Fruit fly (Drosophila melanogaster) whole organism, embryonic: Measurements from ENCODE around the gene CG9263.

Experiments
- Ada2b ChIP-seq: fragments of 200-800 bp; sonication (Bioruptor generic); IDR thresholded peaks from 2 replicates; pipeline ENCODE4 v1.3.6; 2022; ENCODE audit warnings: missing biosample characterization, missing genetic modification characterization
- CG11456 ChIP-seq: fragments of 200-800 bp; sonication (Bioruptor generic); IDR thresholded peaks from 3 replicates; pipeline ENCODE4 v1.3.6; 2022; ENCODE audit warnings: missing biosample characterization, missing genetic modification characterization
- CG12104 ChIP-seq: fragments of 200-800 bp; sonication (Bioruptor generic); optimal IDR thresholded peaks from 3 replicates; lab custom pipeline; 2016; ENCODE audit warnings: missing biosample characterization, missing genetic modification characterization
- CG12236 ChIP-seq: fragments of 200-800 bp; sonication (Bioruptor generic); optimal IDR thresholded peaks from 2 replicates; lab custom pipeline; 2016; ENCODE audit warnings: missing biosample characterization, missing genetic modification characterization
- CG15073 ChIP-seq: fragments of 200-800 bp; sonication (Bioruptor generic); optimal IDR thresholded peaks from 2 replicates; lab custom pipeline; 2016; ENCODE audit warnings: missing biosample characterization, missing genetic modification characterization
- CG17361 ChIP-seq: fragments of 200-800 bp; sonication (Bioruptor generic); IDR thresholded peaks from 3 replicates; pipeline ENCODE4 v1.3.6; 2022; ENCODE audit warnings: missing biosample characterization, missing genetic modification characterization
- CG17612 ChIP-seq: fragments of 200-800 bp; sonication (Bioruptor generic); IDR thresholded peaks from 2 replicates; pipeline ENCODE4 v1.3.6; 2022; ENCODE audit warnings: missing biosample characterization, missing genetic modification characterization
- CG17829 ChIP-seq: fragments of 200-800 bp; optimal IDR thresholded peaks from 2 replicates; lab custom pipeline; 2019; ENCODE audit warnings: missing biosample characterization, mild to moderate bottlenecking, missing genetic modification characterization, moderate library complexity
- CG30431 ChIP-seq: fragments of 200-800 bp; sonication (Bioruptor generic); optimal IDR thresholded peaks from 2 replicates; lab custom pipeline; 2017; ENCODE audit warnings: missing biosample characterization, missing genetic modification characterization
- CG34224 ChIP-seq: fragments of 200-800 bp; sonication (Bioruptor generic); IDR thresholded peaks from 3 replicates; pipeline ENCODE4 v1.3.6; 2022; ENCODE audit warnings: missing biosample characterization, missing genetic modification characterization; ENCODE audit not compliant: partially characterized antibody
- CG34376 ChIP-seq: fragments of 200-800 bp; sonication (Bioruptor generic); optimal IDR thresholded peaks from 2 replicates; lab custom pipeline; 2018; ENCODE audit warnings: missing biosample characterization, mild to moderate bottlenecking, missing genetic modification characterization
- CG4328 ChIP-seq: fragments of 200-800 bp; sonication (Bioruptor generic); optimal IDR thresholded peaks from 3 replicates; lab custom pipeline; 2017; ENCODE audit warnings: missing biosample characterization, missing genetic modification reagents, missing genetic modification characterization
- CG5180 ChIP-seq: fragments of 200-800 bp; sonication (Bioruptor generic); optimal IDR thresholded peaks from 3 replicates; lab custom pipeline; 2017; ENCODE audit warnings: missing biosample characterization, missing genetic modification characterization, mild to moderate bottlenecking, moderate library complexity, missing genetic modification reagents
- CG7271 ChIP-seq: fragments of 200-800 bp; sonication (Bioruptor generic); optimal IDR thresholded peaks from 2 replicates; lab custom pipeline; 2018; ENCODE audit warnings: missing biosample characterization, mild to moderate bottlenecking, missing genetic modification characterization, moderate library complexity
- CG7556 ChIP-seq: fragments of 200-800 bp; sonication (Bioruptor generic); optimal IDR thresholded peaks from 2 replicates; lab custom pipeline; 2017; ENCODE audit warnings: missing biosample characterization, mild to moderate bottlenecking, missing genetic modification characterization
- CG7745 ChIP-seq: fragments of 200-800 bp; sonication (Bioruptor generic); optimal IDR thresholded peaks from 2 replicates; lab custom pipeline; 2018; ENCODE audit warnings: missing biosample characterization, mild to moderate bottlenecking, missing genetic modification characterization, moderate library complexity
- CG7963 ChIP-seq: fragments of 200-800 bp; sonication (Bioruptor generic); IDR thresholded peaks from 3 replicates; pipeline ENCODE4 v1.3.6; 2022; ENCODE audit warnings: missing biosample characterization, missing genetic modification characterization; ENCODE audit not compliant: partially characterized antibody
- CG8359 ChIP-seq: fragments of 200-800 bp; sonication (Bioruptor generic); optimal IDR thresholded peaks from 2 replicates; lab custom pipeline; 2017; ENCODE audit warnings: missing biosample characterization, mild to moderate bottlenecking, missing genetic modification characterization, borderline replicate concordance
- CG9817 ChIP-seq: fragments of 200-800 bp; sonication (Bioruptor generic); optimal IDR thresholded peaks from 2 replicates; lab custom pipeline; 2018; ENCODE audit warnings: missing biosample characterization, mild to moderate bottlenecking, missing genetic modification characterization, moderate library complexity
- Ets97D ChIP-seq: fragments of 200-800 bp; sonication (Bioruptor generic); optimal IDR thresholded peaks from 3 replicates; lab custom pipeline; 2016; ENCODE audit warnings: missing biosample characterization, missing genetic modification characterization
- HLHmδ ChIP-seq: fragments of 200-800 bp; sonication (Bioruptor generic); optimal IDR thresholded peaks from 2 replicates; lab custom pipeline; 2018; ENCODE audit warnings: missing biosample characterization, mild to moderate bottlenecking, missing genetic modification characterization, moderate library complexity
- Hmx ChIP-seq: fragments of 200-800 bp; sonication (Bioruptor generic); optimal IDR thresholded peaks from 2 replicates; lab custom pipeline; 2016; ENCODE audit warnings: missing biosample characterization, missing genetic modification characterization
- MESR4 ChIP-seq: fragments of 200-800 bp; sonication (Bioruptor generic); optimal IDR thresholded peaks from 2 replicates; lab custom pipeline; 2018; ENCODE audit warnings: missing biosample characterization, mild to moderate bottlenecking, missing genetic modification characterization, moderate library complexity
- NfI ChIP-seq: fragments of 200-800 bp; sonication (Bioruptor generic); optimal IDR thresholded peaks from 3 replicates; lab custom pipeline; 2018; ENCODE audit warnings: missing biosample characterization, mild to moderate bottlenecking, missing genetic modification characterization, moderate library complexity
- Optix ChIP-seq: fragments of 200-800 bp; sonication (Bioruptor generic); IDR thresholded peaks from 3 replicates; pipeline ENCODE4 v1.3.6; 2022; ENCODE audit warnings: missing biosample characterization, missing genetic modification characterization
- Pdp1 ChIP-seq, 2 experiments: fragments of 200-800 bp; sonication (Bioruptor generic); optimal IDR thresholded peaks; 3 replicates each; lab custom pipeline; 2016; ENCODE audit warnings: missing biosample characterization in 2 of 2, missing genetic modification characterization in 2 of 2, mild to moderate bottlenecking in 1 of 2, moderate library complexity in 1 of 2
- Ravus ChIP-seq: fragments of 200-800 bp; sonication (Bioruptor generic); IDR thresholded peaks from 2 replicates; pipeline ENCODE4 v1.3.6; 2022; ENCODE audit warnings: missing biosample characterization, missing genetic modification characterization
- Side ChIP-seq: fragments of 200-800 bp; sonication (Bioruptor generic); optimal IDR thresholded peaks from 2 replicates; lab custom pipeline; 2016; ENCODE audit warnings: missing biosample characterization, missing genetic modification characterization
- Sin3A ChIP-seq: fragments of >200 bp; optimal IDR thresholded peaks from 2 replicates; lab custom pipeline; 2018
- Sox102F ChIP-seq: fragments of 200-800 bp; sonication (Bioruptor generic); optimal IDR thresholded peaks from 2 replicates; lab custom pipeline; 2018; ENCODE audit warnings: missing biosample characterization, mild to moderate bottlenecking, missing genetic modification characterization, moderate library complexity
- Ssrp ChIP-seq: fragments of 200-800 bp; sonication (Bioruptor generic); optimal IDR thresholded peaks from 2 replicates; lab custom pipeline; 2018; ENCODE audit warnings: missing biosample characterization, mild to moderate bottlenecking, missing genetic modification characterization, moderate library complexity
- TFAM ChIP-seq: fragments of 200-800 bp; sonication (Bioruptor generic); optimal IDR thresholded peaks from 2 replicates; lab custom pipeline; 2017; ENCODE audit warnings: missing biosample characterization, missing genetic modification characterization, inconsistent platforms
- Taf1 ChIP-seq: fragments of 200-800 bp; sonication (Bioruptor generic); IDR thresholded peaks from 2 replicates; pipeline ENCODE4 v1.3.6; 2022; ENCODE audit warnings: missing biosample characterization, missing genetic modification characterization
- bsh ChIP-seq, 2 experiments: fragments of 200-800 bp; sonication (Bioruptor generic); optimal IDR thresholded peaks; 2 replicates each; lab custom pipeline; 2017 to 2018; ENCODE audit warnings: mild to moderate bottlenecking in 2 of 2, missing biosample characterization in 2 of 2, missing genetic modification characterization in 2 of 2, moderate library complexity in 1 of 2
- caup ChIP-seq: fragments of 200-800 bp; sonication (Bioruptor generic); optimal IDR thresholded peaks from 3 replicates; lab custom pipeline; 2017; ENCODE audit warnings: missing biosample characterization, mild to moderate bottlenecking, missing genetic modification characterization, moderate library complexity; ENCODE audit not compliant: severe bottlenecking
- cg ChIP-seq: fragments of 200-800 bp; sonication (Bioruptor generic); optimal IDR thresholded peaks from 3 replicates; lab custom pipeline; 2019; ENCODE audit warnings: missing biosample characterization, mild to moderate bottlenecking, missing genetic modification characterization, moderate library complexity
- kah ChIP-seq: fragments of 200-800 bp; sonication (Bioruptor generic); optimal IDR thresholded peaks from 2 replicates; lab custom pipeline; 2018; ENCODE audit warnings: missing biosample characterization, mild to moderate bottlenecking, missing genetic modification characterization
- nom ChIP-seq: fragments of 200-800 bp; sonication (Bioruptor generic); optimal IDR thresholded peaks from 2 replicates; lab custom pipeline; 2017; ENCODE audit warnings: missing biosample characterization, missing genetic modification characterization, mild to moderate bottlenecking, moderate library complexity, missing genetic modification reagents
- odd ChIP-seq: fragments of 200-800 bp; sonication (Bioruptor generic); optimal IDR thresholded peaks from 2 replicates; lab custom pipeline; 2017; ENCODE audit warnings: missing biosample characterization, mild to moderate bottlenecking, missing genetic modification characterization
- sim ChIP-seq: fragments of 200-800 bp; sonication (Bioruptor generic); IDR thresholded peaks from 2 replicates; pipeline ENCODE4 v1.3.6; 2022; ENCODE audit warnings: missing biosample characterization, missing genetic modification characterization
- so ChIP-seq: fragments of 200-800 bp; sonication (Bioruptor generic); IDR thresholded peaks from 3 replicates; pipeline ENCODE4 v1.3.6; 2022; ENCODE audit warnings: missing biosample characterization, missing genetic modification characterization
- stc ChIP-seq: fragments of 200-800 bp; sonication (Bioruptor generic); IDR thresholded peaks from 2 replicates; pipeline ENCODE4 v1.3.6; 2022; ENCODE audit warnings: missing biosample characterization, missing genetic modification characterization
- toy ChIP-seq: fragments of 200-800 bp; sonication (Bioruptor generic); IDR thresholded peaks from 2 replicates; pipeline ENCODE4 v1.3.6; 2022; ENCODE audit warnings: missing biosample characterization, missing genetic modification characterization
- vnd ChIP-seq: fragments of 200-800 bp; sonication (Bioruptor generic); IDR thresholded peaks from 3 replicates; pipeline ENCODE4 v1.3.6; 2022; ENCODE audit warnings: missing biosample characterization, missing genetic modification characterization; ENCODE audit not compliant: partially characterized antibody
- wdn ChIP-seq: fragments of 200-800 bp; sonication (Bioruptor generic); IDR thresholded peaks from 2 replicates; pipeline ENCODE4 v1.3.6; 2022; ENCODE audit warnings: missing biosample characterization, missing genetic modification characterization
- yki ChIP-seq: fragments of >200 bp; optimal IDR thresholded peaks from 3 replicates; lab custom pipeline; 2018
- zen ChIP-seq: fragments of 200-800 bp; sonication (Bioruptor generic); optimal IDR thresholded peaks from 3 replicates; lab custom pipeline; 2018; ENCODE audit warnings: missing biosample characterization, mild to moderate bottlenecking, missing genetic modification characterization, moderate library complexity

Gene CG9263

dm6 chr2L:13513331-13514261 is 28.8 kb downstream of the CG9263 start (continued):
- TF ChIP-seq CG15073 (no peak), CG4328 (GFP tag; lab: Kevin White, UChicago) (no peak), Pdp1 (GFP tag; optimal IDR thresholded peaks at IDR 0.05; lab: Kevin White, UChicago) (peak; percentile 66 to 96), so (GFP tag; lab: Robert Waterston, UW) (no peak; the same call in 2 of the 3 replicates), CG11456 (peak; percentile 86), odd (no peak), yki (lab: Kevin White, UChicago) (peak; percentile 98), Side (GFP tag; lab: Kevin White, UChicago) (peak; percentile 57), wdn (GFP tag; lab: Robert Waterston, UW) (peak; percentile 59; the same call in 1 of the 2 replicates), CG34224 (GFP tag; lab: Robert Waterston, UW) (peak; percentile 39; the same call in 2 of the 3 replicates), CG17829 (tag; lab: Kevin White, UChicago) (peak; percentile 62), stc (GFP tag; lab: Robert Waterston, UW) (peak; percentile 70), toy (GFP tag; lab: Robert Waterston, UW) (0 out of 2 replicates have a peak, but pooled peaks have one; percentile 25), nom (GFP tag; lab: Kevin White, UChicago) (peak; percentile 68), Sox102F (peak; percentile 71), Hmx (GFP tag; lab: Kevin White, UChicago) (no peak), bsh (GFP tag; optimal IDR thresholded peaks at IDR 0.05; lab: Kevin White, UChicago) (peak in 1 of 2 experiments; percentile 58), caup (peak; percentile 30), CG17612 (GFP tag; lab: Robert Waterston, UW) (peak; percentile 56), TFAM (GFP tag; lab: Kevin White, UChicago) (peak; percentile 10), cg (peak; percentile 54), Taf1 (GFP tag; lab: Robert Waterston, UW) (0 out of 2 replicates have a peak, but pooled peaks have one; percentile 30), kah (GFP tag; lab: Kevin White, UChicago) (peak; percentile 23), CG17361 (GFP tag; lab: Robert Waterston, UW) (peak; percentile 75), CG12236 (peak; percentile 2), CG5180 (GFP tag; lab: Kevin White, UChicago) (peak; percentile 17), CG7963 (no peak), CG12104 (GFP tag; lab: Kevin White, UChicago) (peak; percentile 29), CG9817 (peak; percentile 5), CG7745 (tag; lab: Kevin White, UChicago) (no peak), CG7556 (peak; percentile 74), HLHmδ (GFP tag; lab: Kevin White, UChicago) (peak; percentile 86), CG7271 (tag; lab: Kevin White, UChicago) (no peak), CG30431 (GFP tag; lab: Kevin White, UChicago) (peak; percentile 48), MESR4 (GFP tag; lab: Kevin White, UChicago) (no peak), Ada2b (GFP tag; lab: Robert Waterston, UW) (peak; percentile 69; the same call in 1 of the 2 replicates), Ets97D (GFP tag; lab: Kevin White, UChicago) (peak; percentile 10), NfI (GFP tag; lab: Kevin White, UChicago) (peak; percentile 63), CG8359 (GFP tag; lab: Kevin White, UChicago) (no peak), Sin3A (lab: Kevin White, UChicago) (no peak), Ssrp (tag; lab: Kevin White, UChicago) (peak; percentile 43), sim (no peak), vnd (GFP tag; lab: Robert Waterston, UW) (0 out of 3 replicates have a peak, but pooled peaks have one; percentile 28), Optix (GFP tag; lab: Robert Waterston, UW) (peak; percentile 60; the same call in 2 of the 3 replicates), zen (tag; lab: Kevin White, UChicago) (peak; percentile 30), Ravus (GFP tag; lab: Robert Waterston, UW) (no peak; the same call in 1 of the 2 replicates), CG34376 (GFP tag; lab: Kevin White, UChicago) (peak; percentile 12)
